Worm (Caenorhabditis elegans): ENCODE measurements around the gene strm-1.

DNA sequence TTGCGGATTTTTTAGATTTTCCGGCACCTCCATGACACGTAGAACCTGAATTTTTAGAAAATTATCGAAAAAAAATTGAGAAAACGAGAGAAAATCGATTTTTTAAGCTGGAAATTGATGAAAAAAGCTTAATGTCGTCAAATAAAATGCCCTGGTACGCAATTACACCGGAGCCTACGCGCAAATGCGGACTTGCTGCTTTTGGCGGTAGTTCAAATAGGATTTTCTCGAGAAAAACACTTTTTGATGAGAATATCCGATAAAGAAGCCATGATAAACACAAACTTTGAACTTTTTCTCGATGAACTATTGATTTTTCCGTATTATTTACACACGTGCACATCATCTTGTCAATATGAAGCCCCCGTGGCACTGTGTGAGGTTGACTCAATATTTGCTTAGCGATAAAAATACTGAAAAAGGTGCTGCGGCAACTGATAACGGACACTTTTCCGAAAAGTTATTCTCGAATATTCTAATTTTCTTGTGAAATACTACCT is 16.3 kb downstream of the strm-1 start, which contains the start of the genes W04B5.5 and W04B5.3:
- no peak for TF ChIP-seq unc-62 (GFP tag; optimal IDR thresholded peaks at IDR 0.05)
- TF ChIP-seq unc-120 (tag; optimal IDR thresholded peaks at IDR 0.05; ENCODE audit: poor library complexity, severe bottlenecking) = peak; percentile 50
- no peak for TF ChIP-seq nhr-12 (tag; optimal IDR thresholded peaks at IDR 0.05)
- peak; percentile 52 for TF ChIP-seq lin-13 (tag; optimal IDR thresholded peaks at IDR 0.05)
- peak; percentile 59 for TF ChIP-seq lsy-2 (tag; optimal IDR thresholded peaks at IDR 0.05)
- no peak for TF ChIP-seq blmp-1 (tag; optimal IDR thresholded peaks at IDR 0.05)
- TF ChIP-seq snpc-4 (tag; optimal IDR thresholded peaks at IDR 0.05) = no peak
- TF ChIP-seq ztf-11 (tag; optimal IDR thresholded peaks at IDR 0.05) = no peak
- no peak for TF ChIP-seq zip-8 (tag; optimal IDR thresholded peaks at IDR 0.05)
- TF ChIP-seq pha-4 (tag; optimal IDR thresholded peaks at IDR 0.05) = no peak
- TF ChIP-seq nhr-2 (tag; optimal IDR thresholded peaks at IDR 0.05) = no peak
- peak; percentile 48 for TF ChIP-seq ces-1 (GFP tag; optimal IDR thresholded peaks at IDR 0.05)
- TF ChIP-seq ham-2 (GFP tag; optimal IDR thresholded peaks at IDR 0.05) = no peak
- no peak for TF ChIP-seq bed-3 (GFP tag; optimal IDR thresholded peaks at IDR 0.05)

All from whole organism, mixed stage, embryonic.